Fruit fly (Drosophila melanogaster) whole organism, embryonic: Measurements from ENCODE around the gene CG4615.

ENCODE experiments used
- Adf1 ChIP-seq: fragments of 200-800 bp; sonication (Bioruptor generic); IDR thresholded peaks from 2 replicates; pipeline ENCODE4 v1.3.6; 2022; ENCODE audit warnings: missing biosample characterization, missing genetic modification characterization
- Blimp-1 ChIP-seq: fragments of 200-800 bp; sonication (Bioruptor generic); optimal IDR thresholded peaks from 3 replicates; lab custom pipeline; 2018; ENCODE audit warnings: missing biosample characterization, missing genetic modification characterization, mild to moderate bottlenecking, moderate library complexity, missing genetic modification reagents
- CG1024 ChIP-seq: fragments of 200-800 bp; sonication (Bioruptor generic); IDR thresholded peaks from 2 replicates; pipeline ENCODE4 v1.3.6; 2022; ENCODE audit warnings: missing biosample characterization, missing genetic modification characterization
- CG10565 ChIP-seq: fragments of 200-800 bp; sonication (Bioruptor generic); optimal IDR thresholded peaks from 3 replicates; lab custom pipeline; 2016; ENCODE audit warnings: missing biosample characterization, mild to moderate bottlenecking, missing genetic modification characterization
- CG11504 ChIP-seq: fragments of 200-800 bp; sonication (Bioruptor generic); optimal IDR thresholded peaks from 3 replicates; lab custom pipeline; 2019; ENCODE audit warnings: missing biosample characterization, mild to moderate bottlenecking, missing genetic modification characterization, moderate library complexity
- CG12299 ChIP-seq: fragments of 200-800 bp; sonication (Bioruptor generic); optimal IDR thresholded peaks from 2 replicates; lab custom pipeline; 2018; ENCODE audit warnings: missing biosample characterization, mild to moderate bottlenecking, missing genetic modification characterization
- CG13894 ChIP-seq: fragments of 200-800 bp; sonication (Bioruptor generic); optimal IDR thresholded peaks from 3 replicates; lab custom pipeline; 2018; ENCODE audit warnings: missing biosample characterization, mild to moderate bottlenecking, missing genetic modification characterization, moderate library complexity
- CG14667 ChIP-seq: fragments of 200-800 bp; sonication (Bioruptor generic); IDR thresholded peaks from 2 replicates; pipeline ENCODE4 v1.3.6; 2022; ENCODE audit warnings: missing biosample characterization, missing genetic modification characterization
- CG14965 ChIP-seq: fragments of 200-800 bp; sonication (Bioruptor generic); optimal IDR thresholded peaks from 2 replicates; lab custom pipeline; 2016; ENCODE audit warnings: missing biosample characterization, missing genetic modification characterization, borderline replicate concordance
- CG15479 ChIP-seq: fragments of 200-800 bp; sonication (Bioruptor generic); optimal IDR thresholded peaks from 3 replicates; lab custom pipeline; 2019; ENCODE audit warnings: missing biosample characterization, mild to moderate bottlenecking, missing genetic modification characterization, moderate library complexity
- CG16863 ChIP-seq: fragments of 200-800 bp; sonication (Bioruptor generic); optimal IDR thresholded peaks from 3 replicates; lab custom pipeline; 2016; ENCODE audit warnings: missing biosample characterization, missing genetic modification characterization
- CG17385 ChIP-seq: fragments of 200-800 bp; sonication (Bioruptor generic); optimal IDR thresholded peaks from 3 replicates; lab custom pipeline; 2018; ENCODE audit warnings: missing biosample characterization, mild to moderate bottlenecking, missing genetic modification characterization
- CG18011 ChIP-seq: fragments of 200-800 bp; sonication (Bioruptor generic); optimal IDR thresholded peaks from 2 replicates; lab custom pipeline; 2017; ENCODE audit warnings: missing biosample characterization, missing genetic modification characterization, mild to moderate bottlenecking, moderate library complexity, missing genotype
- CG2199 ChIP-seq: fragments of 200-800 bp; sonication (Bioruptor generic); IDR thresholded peaks from 3 replicates; pipeline ENCODE4 v1.3.6; 2022; ENCODE audit warnings: missing biosample characterization, missing genetic modification characterization
- CG2712 ChIP-seq: fragments of 200-800 bp; optimal IDR thresholded peaks from 3 replicates; lab custom pipeline; 2019; ENCODE audit warnings: missing biosample characterization, mild to moderate bottlenecking, missing genetic modification characterization, moderate library complexity
- CG42726 ChIP-seq: fragments of 200-800 bp; sonication (Bioruptor generic); IDR thresholded peaks from 2 replicates; pipeline ENCODE4 v1.3.6; 2022; ENCODE audit warnings: missing biosample characterization, missing genetic modification characterization; ENCODE audit not compliant: partially characterized antibody
- CG8388 ChIP-seq: fragments of 200-800 bp; sonication (Bioruptor generic); optimal IDR thresholded peaks from 2 replicates; lab custom pipeline; 2019; ENCODE audit warnings: missing biosample characterization, mild to moderate bottlenecking, missing genetic modification characterization, moderate library complexity
- Dbx ChIP-seq: fragments of 200-800 bp; sonication (Bioruptor generic); IDR thresholded peaks from 3 replicates; pipeline ENCODE4 v1.3.6; 2022; ENCODE audit warnings: missing biosample characterization, missing genetic modification characterization
- Fer3 ChIP-seq: fragments of 200-800 bp; sonication (Bioruptor generic); optimal IDR thresholded peaks from 2 replicates; lab custom pipeline; 2018; ENCODE audit warnings: missing biosample characterization, mild to moderate bottlenecking, missing genetic modification characterization, moderate library complexity
- HLH54F ChIP-seq: fragments of 200-800 bp; sonication (Bioruptor generic); optimal IDR thresholded peaks from 3 replicates; lab custom pipeline; 2016; ENCODE audit warnings: missing biosample characterization, missing genetic modification characterization
- HLHmδ ChIP-seq: fragments of 200-800 bp; sonication (Bioruptor generic); optimal IDR thresholded peaks from 2 replicates; lab custom pipeline; 2018; ENCODE audit warnings: missing biosample characterization, mild to moderate bottlenecking, missing genetic modification characterization, moderate library complexity
- Lhr ChIP-seq: fragments of 200-800 bp; sonication (Bioruptor generic); optimal IDR thresholded peaks from 3 replicates; lab custom pipeline; 2017; ENCODE audit warnings: mild to moderate bottlenecking, missing biosample characterization, missing genetic modification reagents, missing genetic modification characterization
- Ssrp ChIP-seq: fragments of 200-800 bp; sonication (Bioruptor generic); optimal IDR thresholded peaks from 2 replicates; lab custom pipeline; 2018; ENCODE audit warnings: missing biosample characterization, mild to moderate bottlenecking, missing genetic modification characterization, moderate library complexity
- Trl ChIP-seq, 3 experiments: fragments of >200 bp in 2 of 3; fragments of 200-800 bp in 1 of 3; sonication (Bioruptor generic) in 1 of 3; optimal IDR thresholded peaks; 2 replicates in 1 of 3; 3 replicates in 2 of 3; lab custom pipeline; 2016 to 2017; ENCODE audit warnings: missing biosample characterization in 1 of 3, missing genetic modification characterization in 1 of 3
- ab ChIP-seq: fragments of 200-800 bp; sonication (Bioruptor generic); optimal IDR thresholded peaks from 2 replicates; lab custom pipeline; 2016; ENCODE audit warnings: missing biosample characterization, missing genetic modification characterization
- bcd ChIP-seq: fragments of 200-800 bp; sonication (Bioruptor generic); optimal IDR thresholded peaks from 2 replicates; lab custom pipeline; 2017; ENCODE audit warnings: missing biosample characterization, mild to moderate bottlenecking, missing genetic modification characterization
- br ChIP-seq: fragments of >200 bp; optimal IDR thresholded peaks from 2 replicates; lab custom pipeline; 2017
- cg ChIP-seq: fragments of 200-800 bp; sonication (Bioruptor generic); optimal IDR thresholded peaks from 3 replicates; lab custom pipeline; 2019; ENCODE audit warnings: missing biosample characterization, mild to moderate bottlenecking, missing genetic modification characterization, moderate library complexity
- disco-r ChIP-seq: fragments of 200-800 bp; sonication (Bioruptor generic); optimal IDR thresholded peaks from 2 replicates; lab custom pipeline; 2016; ENCODE audit warnings: missing biosample characterization, missing genetic modification characterization
- dmrt99B ChIP-seq: fragments of 200-800 bp; sonication (Bioruptor generic); optimal IDR thresholded peaks from 2 replicates; lab custom pipeline; 2018; ENCODE audit warnings: missing biosample characterization, mild to moderate bottlenecking, missing genetic modification characterization, moderate library complexity
- ems ChIP-seq: fragments of 200-800 bp; sonication (Bioruptor generic); optimal IDR thresholded peaks from 3 replicates; lab custom pipeline; 2016; ENCODE audit warnings: missing biosample characterization, missing genetic modification characterization
- ewg ChIP-seq: fragments of 200-800 bp; sonication (Bioruptor generic); optimal IDR thresholded peaks from 3 replicates; lab custom pipeline; 2017; ENCODE audit warnings: mild to moderate bottlenecking, missing biosample characterization, missing genetic modification reagents, missing genetic modification characterization
- gce ChIP-seq: fragments of 200-800 bp; sonication (Bioruptor generic); IDR thresholded peaks from 3 replicates; pipeline ENCODE4 v1.3.6; 2022; ENCODE audit warnings: missing biosample characterization, missing genetic modification characterization
- gcm ChIP-seq: fragments of 200-800 bp; sonication (Bioruptor generic); optimal IDR thresholded peaks from 2 replicates; lab custom pipeline; 2019; ENCODE audit warnings: missing biosample characterization, mild to moderate bottlenecking, missing genetic modification characterization, moderate library complexity
- gsb ChIP-seq: fragments of 200-800 bp; sonication (Bioruptor generic); IDR thresholded peaks from 2 replicates; pipeline ENCODE4 v1.3.6; 2022; ENCODE audit warnings: missing biosample characterization, missing genetic modification characterization
- hb ChIP-seq: fragments of 200-800 bp; sonication (Bioruptor generic); IDR thresholded peaks from 3 replicates; pipeline ENCODE4 v1.3.6; 2022; ENCODE audit warnings: missing biosample characterization, missing genetic modification characterization; ENCODE audit not compliant: partially characterized antibody
- jing ChIP-seq: fragments of 200-800 bp; sonication (Bioruptor generic); optimal IDR thresholded peaks from 2 replicates; lab custom pipeline; 2018; ENCODE audit warnings: missing biosample characterization, mild to moderate bottlenecking, missing genetic modification characterization
- lab ChIP-seq: fragments of 200-800 bp; sonication (Bioruptor generic); optimal IDR thresholded peaks from 3 replicates; lab custom pipeline; 2017; ENCODE audit warnings: missing biosample characterization, missing genetic modification characterization, mild to moderate bottlenecking, moderate library complexity, missing genetic modification reagents
- lilli ChIP-seq: fragments of 200-800 bp; sonication (Bioruptor generic); optimal IDR thresholded peaks from 3 replicates; lab custom pipeline; 2016; ENCODE audit warnings: missing biosample characterization, missing genetic modification characterization
- odd ChIP-seq: fragments of 200-800 bp; sonication (Bioruptor generic); optimal IDR thresholded peaks from 2 replicates; lab custom pipeline; 2017; ENCODE audit warnings: missing biosample characterization, mild to moderate bottlenecking, missing genetic modification characterization
- pros ChIP-seq: fragments of 200-800 bp; sonication (Bioruptor generic); optimal IDR thresholded peaks from 3 replicates; lab custom pipeline; 2019; ENCODE audit warnings: missing biosample characterization, mild to moderate bottlenecking, missing genetic modification characterization, moderate library complexity
- schlank ChIP-seq: fragments of 200-800 bp; sonication (Bioruptor generic); optimal IDR thresholded peaks from 2 replicates; lab custom pipeline; 2018; ENCODE audit warnings: missing biosample characterization, mild to moderate bottlenecking, missing genetic modification characterization
- sens ChIP-seq: fragments of 200-800 bp; sonication (Bioruptor generic); peaks from one replicate; lab custom pipeline; 2016; ENCODE audit warnings: missing biosample characterization, missing genetic modification characterization
- sqz ChIP-seq: fragments of 200-800 bp; sonication (Bioruptor generic); optimal IDR thresholded peaks from 3 replicates; lab custom pipeline; 2018; ENCODE audit warnings: missing biosample characterization, mild to moderate bottlenecking, missing genetic modification characterization
- tll ChIP-seq, 2 experiments: fragments of 200-800 bp in 1 of 2; fragments of >200 bp in 1 of 2; sonication (Bioruptor generic) in 1 of 2; optimal IDR thresholded peaks; 2 replicates each; lab custom pipeline; 2017 to 2019; ENCODE audit warnings: missing biosample characterization in 2 of 2, missing genetic modification characterization in 2 of 2, mild to moderate bottlenecking in 1 of 2, moderate library complexity in 1 of 2
- zfh2 ChIP-seq: fragments of 200-800 bp; sonication (Bioruptor generic); optimal IDR thresholded peaks from 2 replicates; lab custom pipeline; 2016; ENCODE audit warnings: missing biosample characterization, missing genetic modification characterization

Gene CG4615

DNA sequence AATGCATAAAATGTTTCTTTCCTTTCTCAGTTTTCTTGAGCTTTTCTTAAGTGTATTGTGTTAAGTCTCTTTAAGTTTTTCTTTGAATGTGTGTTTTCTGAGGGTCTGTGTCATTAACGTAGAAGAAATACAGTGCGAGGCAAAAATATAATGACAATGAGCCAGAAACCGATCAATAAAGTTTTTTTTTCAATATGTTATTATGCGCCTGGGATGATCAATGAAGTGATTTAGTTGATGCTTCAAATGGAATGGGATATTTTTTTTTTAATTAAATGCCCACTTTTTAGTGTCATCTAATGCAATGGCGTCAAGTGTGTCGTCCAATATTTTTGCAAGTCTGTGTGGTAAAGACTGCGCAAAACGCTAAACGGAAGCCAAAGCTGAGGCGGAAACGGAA lies 15.6 kb downstream of the CG4615 start (continued):
- TF ChIP-seq Lhr (GFP tag; lab: Kevin White, UChicago) (no peak), Fer3 (tag; lab: Kevin White, UChicago) (no peak), HLHmδ (GFP tag; lab: Kevin White, UChicago) (no peak), jing (GFP tag; lab: Kevin White, UChicago) (no peak), sens (GFP tag; lab: Kevin White, UChicago) (peak; percentile 81), CG1024 (no peak), CG2712 (peak; percentile 1), lilli (peak; percentile 48), Adf1 (GFP tag; lab: Robert Waterston, UW) (no peak), ems (GFP tag; lab: Kevin White, UChicago) (peak; percentile 22), CG12299 (no peak), CG16863 (GFP tag; lab: Kevin White, UChicago) (no peak), schlank (tag; lab: Kevin White, UChicago) (no peak), Dbx (GFP tag; lab: Robert Waterston, UW) (0 out of 3 replicates have a peak, but pooled peaks have one; percentile 34), CG17385 (GFP tag; lab: Kevin White, UChicago) (peak; percentile 19), CG10565 (no peak), CG13894 (no peak), hb (GFP tag; lab: Robert Waterston, UW) (no peak), CG18011 (GFP tag; lab: Kevin White, UChicago) (no peak), disco-r (GFP tag; lab: Kevin White, UChicago) (no peak), CG8388 (peak; percentile 39)

DNA sequence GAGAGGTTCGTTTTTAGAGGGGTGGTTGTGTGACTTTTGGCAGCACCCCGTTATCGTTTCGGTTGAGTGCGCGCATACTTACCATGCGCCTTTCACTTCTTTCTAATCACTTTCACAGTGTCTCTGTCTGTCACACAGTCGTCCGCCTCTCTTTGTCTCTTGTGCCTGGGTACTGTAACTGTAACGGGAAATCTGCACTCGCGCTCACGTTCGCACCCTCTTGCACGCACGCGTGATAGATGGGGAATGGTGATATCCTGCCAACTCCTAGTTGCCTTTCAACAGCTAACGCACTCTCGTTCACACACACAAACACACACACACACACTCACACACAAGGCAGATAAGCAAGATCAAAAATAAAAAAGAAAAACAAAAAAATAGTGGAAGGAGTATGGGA lies 19.7 kb downstream of the CG4615 start:
- TF ChIP-seq CG15479 (GFP tag; lab: Kevin White, UChicago) (peak; percentile 92), dmrt99B (no peak), zfh2 (GFP tag; lab: Kevin White, UChicago) (no peak), Trl (optimal IDR thresholded peaks at IDR 0.05; lab: Kevin White, UChicago) (peak in 1 of 2 experiments; percentile 3), Trl (GFP tag; optimal IDR thresholded peaks at IDR 0.05; lab: Kevin White, UChicago) (no peak), br (lab: Kevin White, UChicago) (no peak), sens (GFP tag; lab: Kevin White, UChicago) (peak; percentile 82), gce (GFP tag; lab: Robert Waterston, UW) (no peak), sqz (GFP tag; lab: Kevin White, UChicago) (peak; percentile 40), CG11504 (tag; lab: Kevin White, UChicago) (no peak), tll (GFP tag; optimal IDR thresholded peaks at IDR 0.05; lab: Kevin White, UChicago) (peak in 1 of 2 experiments; percentile 15), pros (GFP tag; lab: Kevin White, UChicago) (peak; percentile 92), CG14667 (GFP tag; lab: Robert Waterston, UW) (no peak), gcm (GFP tag; lab: Kevin White, UChicago) (no peak), gsb (GFP tag; lab: Robert Waterston, UW) (no peak), bcd (GFP tag; lab: Kevin White, UChicago) (no peak), odd (GFP tag; lab: Kevin White, UChicago) (no peak), CG42726 (GFP tag; lab: Robert Waterston, UW) (0 out of 2 replicates have a peak, but pooled peaks have one; percentile 12), ewg (GFP tag; lab: Kevin White, UChicago) (peak; percentile 46), lab (GFP tag; lab: Kevin White, UChicago) (no peak), ab (GFP tag; lab: Kevin White, UChicago) (no peak), Ssrp (tag; lab: Kevin White, UChicago) (no peak), Blimp-1 (GFP tag; lab: Kevin White, UChicago) (peak; percentile 7), cg (GFP tag; lab: Kevin White, UChicago) (peak; percentile 38), HLH54F (GFP tag; lab: Kevin White, UChicago) (no peak), CG14965 (no peak), CG2199 (GFP tag; lab: Robert Waterston, UW) (peak; percentile 56; the same call in 1 of the 3 replicates)
